Fruit fly (Drosophila melanogaster): ENCODE data around the gene CG6761.

Gene CG6761

DNA sequence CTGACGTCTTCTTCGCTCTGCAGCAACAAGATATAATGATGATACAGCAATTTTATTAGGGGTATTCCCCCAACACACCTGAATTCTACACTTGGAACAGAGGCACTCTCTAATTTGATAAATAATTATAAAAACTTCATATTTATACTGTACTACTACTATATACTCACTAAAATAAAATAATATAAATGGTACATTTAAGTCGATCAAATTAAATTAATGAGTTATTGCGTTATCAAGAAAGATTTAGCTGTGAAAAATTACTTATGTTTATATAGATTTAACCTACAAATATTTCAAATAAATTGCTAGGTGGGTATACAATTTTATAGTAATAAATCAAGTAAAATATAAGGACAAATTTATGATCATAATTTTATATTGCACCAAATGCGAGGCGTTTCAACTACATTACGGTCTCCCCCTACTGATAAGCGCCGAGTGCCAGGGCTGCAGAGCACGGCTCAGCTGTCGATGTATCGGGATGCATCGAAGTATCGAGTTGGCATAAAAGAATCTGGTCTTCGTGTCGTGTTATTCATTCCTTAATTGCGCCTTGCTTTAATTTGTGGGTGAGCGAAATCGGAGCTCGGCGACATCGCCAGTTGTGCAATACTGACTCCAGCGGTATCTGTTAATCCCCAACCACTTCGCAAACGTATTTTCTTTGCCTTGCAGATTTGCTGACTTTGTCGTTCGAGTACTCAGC lies 10.6 kb upstream of the CG6761 start, which contains the start of gene vsg (continued):
- TF ChIP-seq CG11085 (GFP tag; IDR thresholded peaks at IDR 0.05), result no peak; the same call in 1 of the 2 replicates
- no peak for TF ChIP-seq CG15479 (GFP tag; optimal IDR thresholded peaks at IDR 0.05)
- peak; percentile 81; the same call in 2 of the 3 replicates for TF ChIP-seq CG7357 (GFP tag; IDR thresholded peaks at IDR 0.05)
- TF ChIP-seq CG11504 (tag; optimal IDR thresholded peaks at IDR 0.05), result peak; percentile 89
- TF ChIP-seq Sry-β (GFP tag; optimal IDR thresholded peaks at IDR 0.05), result peak; percentile 62
- peak; percentile 85 for TF ChIP-seq knrl (GFP tag; IDR thresholded peaks at IDR 0.05; ENCODE audit: partially characterized antibody)
- TF ChIP-seq CG12769 (tag; optimal IDR thresholded peaks at IDR 0.05), result no peak
- peak; percentile 83 for TF ChIP-seq NFAT (GFP tag; IDR thresholded peaks at IDR 0.05)
- peak; percentile 56; the same call in 1 of the 3 replicates for TF ChIP-seq jigr1 (GFP tag; IDR thresholded peaks at IDR 0.05)
- TF ChIP-seq Pdp1 (GFP tag; optimal IDR thresholded peaks at IDR 0.05), result peak; percentile 57 to 74
- TF ChIP-seq CG5180 (GFP tag; optimal IDR thresholded peaks at IDR 0.05), result peak; percentile 35
- peak; percentile 71 for TF ChIP-seq CG17359 (tag; optimal IDR thresholded peaks at IDR 0.05)
- peak; percentile 39 for TF ChIP-seq org-1 (GFP tag; optimal IDR thresholded peaks at IDR 0.05)
- TF ChIP-seq CG8478 (optimal IDR thresholded peaks at IDR 0.05), result no peak
- TF ChIP-seq CG17385 (GFP tag; optimal IDR thresholded peaks at IDR 0.05), result peak; percentile 83
- TF ChIP-seq sisA (GFP tag; IDR thresholded peaks at IDR 0.05), result peak; percentile 55; the same call in 1 of the 2 replicates
- peak; percentile 9; the same call in 1 of the 2 replicates for TF ChIP-seq CG8765 (GFP tag; IDR thresholded peaks at IDR 0.05)
- TF ChIP-seq bcd (GFP tag; optimal IDR thresholded peaks at IDR 0.05), result peak; percentile 78
- TF ChIP-seq ase (GFP tag; IDR thresholded peaks at IDR 0.05), result peak; percentile 19; the same call in 1 of the 3 replicates
- no peak for TF ChIP-seq CG6813 (GFP tag; optimal IDR thresholded peaks at IDR 0.05)
- TF ChIP-seq Stat92E (GFP tag; optimal IDR thresholded peaks at IDR 0.05), result no peak
- peak; percentile 50; the same call in 1 of the 2 replicates for TF ChIP-seq wor (GFP tag; IDR thresholded peaks at IDR 0.05)
- TF ChIP-seq CG4854 (GFP tag; optimal IDR thresholded peaks at IDR 0.05), result peak; percentile 6
- TF ChIP-seq CG4617 (GFP tag; optimal IDR thresholded peaks at IDR 0.05; ENCODE audit: borderline replicate concordance), result peak; percentile 90
- peak; percentile 54 for TF ChIP-seq CG9797 (GFP tag; optimal IDR thresholded peaks at IDR 0.05)
- peak; percentile 13 for TF ChIP-seq zf30C (GFP tag; optimal IDR thresholded peaks at IDR 0.05)
- peak; percentile 48 for TF ChIP-seq cato (GFP tag; optimal IDR thresholded peaks at IDR 0.05; ENCODE audit: borderline replicate concordance)
- TF ChIP-seq Dip3 (GFP tag; optimal IDR thresholded peaks at IDR 0.05), result peak; percentile 60
- TF ChIP-seq CG8290 (GFP tag; optimal IDR thresholded peaks at IDR 0.05), result peak; percentile 22
- peak in 1 of 2 experiments; percentile 76 for TF ChIP-seq CG8290 (tag; optimal IDR thresholded peaks at IDR 0.05)
- TF ChIP-seq chinmo (GFP tag; IDR thresholded peaks at IDR 0.05; ENCODE audit: partially characterized antibody), result peak; percentile 95; the same call in 3 of the 4 replicates
- TF ChIP-seq Xrp1 (GFP tag; IDR thresholded peaks at IDR 0.05), result peak; percentile 59
- TF ChIP-seq CG9817 (tag; optimal IDR thresholded peaks at IDR 0.05), result peak; percentile 83
- TF ChIP-seq gfzf (GFP tag; optimal IDR thresholded peaks at IDR 0.05), result peak; percentile 69
- TF ChIP-seq BtbVII (GFP tag; optimal IDR thresholded peaks at IDR 0.05), result peak; percentile 45
- no peak for TF ChIP-seq CHES-1-like (GFP tag; optimal IDR thresholded peaks at IDR 0.05)
- TF ChIP-seq CG14710 (tag; optimal IDR thresholded peaks at IDR 0.05), result peak; percentile 94
- no peak for TF ChIP-seq C15 (GFP tag; IDR thresholded peaks at IDR 0.05)
- peak; percentile 34; the same call in 1 of the 2 replicates for TF ChIP-seq CG5953 (GFP tag; IDR thresholded peaks at IDR 0.05)
- peak; percentile 94 for TF ChIP-seq CoRest (tag; optimal IDR thresholded peaks at IDR 0.05)
- no peak; the same call in none of the 2 replicates for TF ChIP-seq ranshi (GFP tag; IDR thresholded peaks at IDR 0.05)
- TF ChIP-seq Dip2 (GFP tag; IDR thresholded peaks at IDR 0.05), result no peak
- peak; percentile 85 for TF ChIP-seq CG17829 (tag; optimal IDR thresholded peaks at IDR 0.05)
- peak; percentile 8 for TF ChIP-seq Mad (GFP tag; optimal IDR thresholded peaks at IDR 0.05)
- peak; percentile 90 for TF ChIP-seq phol (tag; optimal IDR thresholded peaks at IDR 0.05)
- peak; percentile 32 for TF ChIP-seq run (tag; optimal IDR thresholded peaks at IDR 0.05)
- TF ChIP-seq CG17361 (GFP tag; IDR thresholded peaks at IDR 0.05), result peak; percentile 97
- no peak for TF ChIP-seq btn (GFP tag; optimal IDR thresholded peaks at IDR 0.05)
- TF ChIP-seq CG16863 (GFP tag; optimal IDR thresholded peaks at IDR 0.05), result peak; percentile 74
